Fruit fly (Drosophila melanogaster) whole organism, embryonic: Measurements from ENCODE around the gene CG15772.

ENCODE experiments used
- Bteb2 ChIP-seq: fragments of 200-800 bp; sonication (Bioruptor generic); optimal IDR thresholded peaks from 2 replicates; lab custom pipeline; 2016; ENCODE audit warnings: missing biosample characterization, missing genetic modification characterization
- CG10267 ChIP-seq: fragments of 200-800 bp; sonication (Bioruptor generic); optimal IDR thresholded peaks from 2 replicates; lab custom pipeline; 2018; ENCODE audit warnings: missing biosample characterization, mild to moderate bottlenecking, missing genetic modification characterization, moderate library complexity
- CG10565 ChIP-seq: fragments of 200-800 bp; sonication (Bioruptor generic); optimal IDR thresholded peaks from 3 replicates; lab custom pipeline; 2016; ENCODE audit warnings: missing biosample characterization, mild to moderate bottlenecking, missing genetic modification characterization
- CG12942 ChIP-seq: fragments of 200-800 bp; sonication (Bioruptor generic); optimal IDR thresholded peaks from 3 replicates; lab custom pipeline; 2016; ENCODE audit warnings: missing biosample characterization, missing genetic modification characterization
- CG13123 ChIP-seq: fragments of 200-800 bp; sonication (Bioruptor generic); optimal IDR thresholded peaks from 2 replicates; lab custom pipeline; 2016; ENCODE audit warnings: missing biosample characterization, missing genetic modification characterization
- CG13287 ChIP-seq: fragments of 200-800 bp; sonication (Bioruptor generic); IDR thresholded peaks from 2 replicates; pipeline ENCODE4 v1.3.6; 2022; ENCODE audit warnings: missing biosample characterization, missing genetic modification characterization; ENCODE audit not compliant: partially characterized antibody
- CG13296 ChIP-seq: fragments of 200-800 bp; sonication (Bioruptor generic); optimal IDR thresholded peaks from 3 replicates; lab custom pipeline; 2018; ENCODE audit warnings: missing biosample characterization, mild to moderate bottlenecking, missing genetic modification characterization
- CG14050 ChIP-seq: fragments of 200-800 bp; sonication (Bioruptor generic); IDR thresholded peaks from 3 replicates; pipeline ENCODE4 v1.3.6; 2022; ENCODE audit warnings: missing biosample characterization, missing genetic modification characterization
- CG15011 ChIP-seq: fragments of 200-800 bp; sonication (Bioruptor generic); optimal IDR thresholded peaks from 3 replicates; lab custom pipeline; 2018; ENCODE audit warnings: missing biosample characterization, mild to moderate bottlenecking, missing genetic modification characterization
- CG1529 ChIP-seq: fragments of 200-800 bp; sonication (Bioruptor generic); optimal IDR thresholded peaks from 3 replicates; lab custom pipeline; 2018; ENCODE audit warnings: missing biosample characterization, missing genetic modification characterization
- CG1647 ChIP-seq: fragments of 200-800 bp; sonication (Bioruptor generic); optimal IDR thresholded peaks from 3 replicates; lab custom pipeline; 2016; ENCODE audit warnings: missing biosample characterization, missing genetic modification characterization
- CG2116 ChIP-seq: fragments of 200-800 bp; sonication (Bioruptor generic); optimal IDR thresholded peaks from 3 replicates; lab custom pipeline; 2018; ENCODE audit warnings: missing biosample characterization, mild to moderate bottlenecking, missing genetic modification characterization
- CG31441 ChIP-seq: fragments of 200-800 bp; sonication (Bioruptor generic); IDR thresholded peaks from 2 replicates; pipeline ENCODE4 v1.3.6; 2022; ENCODE audit warnings: missing biosample characterization, missing genetic modification characterization
- CG3838 ChIP-seq: fragments of 200-800 bp; sonication (Bioruptor generic); optimal IDR thresholded peaks from 3 replicates; lab custom pipeline; 2016; ENCODE audit warnings: missing biosample characterization, missing genetic modification characterization
- CG4328 ChIP-seq: fragments of 200-800 bp; sonication (Bioruptor generic); optimal IDR thresholded peaks from 3 replicates; lab custom pipeline; 2017; ENCODE audit warnings: missing biosample characterization, missing genetic modification reagents, missing genetic modification characterization
- CG4424 ChIP-seq: fragments of 200-800 bp; sonication (Bioruptor generic); optimal IDR thresholded peaks from 3 replicates; lab custom pipeline; 2016; ENCODE audit warnings: missing biosample characterization, missing genetic modification characterization
- CG6791 ChIP-seq: fragments of 200-800 bp; sonication (Bioruptor generic); IDR thresholded peaks from 3 replicates; pipeline ENCODE4 v1.3.6; 2022; ENCODE audit warnings: missing biosample characterization, missing genetic modification characterization; ENCODE audit not compliant: partially characterized antibody
- CG7786 ChIP-seq: fragments of 200-800 bp; sonication (Bioruptor generic); optimal IDR thresholded peaks from 2 replicates; lab custom pipeline; 2016; ENCODE audit warnings: missing biosample characterization, missing genetic modification characterization
- CG8359 ChIP-seq: fragments of 200-800 bp; sonication (Bioruptor generic); optimal IDR thresholded peaks from 2 replicates; lab custom pipeline; 2017; ENCODE audit warnings: missing biosample characterization, mild to moderate bottlenecking, missing genetic modification characterization, borderline replicate concordance
- CG9609 ChIP-seq: fragments of 200-800 bp; sonication (Bioruptor generic); optimal IDR thresholded peaks from 3 replicates; lab custom pipeline; 2016; ENCODE audit warnings: missing biosample characterization, missing genetic modification characterization
- CG9797 ChIP-seq: fragments of 200-800 bp; sonication (Bioruptor generic); optimal IDR thresholded peaks from 3 replicates; lab custom pipeline; 2018; ENCODE audit warnings: missing biosample characterization, mild to moderate bottlenecking, missing genetic modification characterization
- CrebB ChIP-seq: fragments of 200-800 bp; sonication (Bioruptor generic); optimal IDR thresholded peaks from 3 replicates; lab custom pipeline; 2018; ENCODE audit warnings: missing biosample characterization, mild to moderate bottlenecking, missing genetic modification characterization
- D19A ChIP-seq: fragments of 200-800 bp; optimal IDR thresholded peaks from 3 replicates; lab custom pipeline; 2019; ENCODE audit warnings: missing biosample characterization, mild to moderate bottlenecking, missing genetic modification characterization, moderate library complexity
- Dbx ChIP-seq: fragments of 200-800 bp; sonication (Bioruptor generic); IDR thresholded peaks from 3 replicates; pipeline ENCODE4 v1.3.6; 2022; ENCODE audit warnings: missing biosample characterization, missing genetic modification characterization
- Deaf1 ChIP-seq: fragments of 200-800 bp; optimal IDR thresholded peaks from 3 replicates; lab custom pipeline; 2019; ENCODE audit warnings: missing biosample characterization, mild to moderate bottlenecking, missing genetic modification characterization, moderate library complexity
- Dip3 ChIP-seq: fragments of 200-800 bp; sonication (Bioruptor generic); optimal IDR thresholded peaks from 3 replicates; lab custom pipeline; 2016; ENCODE audit warnings: missing biosample characterization, missing genetic modification characterization
- Dll ChIP-seq: fragments of 200-800 bp; sonication (Bioruptor generic); IDR thresholded peaks from 4 replicates; pipeline ENCODE4 v1.3.6; 2022; ENCODE audit warnings: missing biosample characterization, missing genetic modification characterization; ENCODE audit not compliant: partially characterized antibody
- Doc2 ChIP-seq: fragments of 200-800 bp; sonication (Bioruptor generic); IDR thresholded peaks from 2 replicates; pipeline ENCODE4 v1.3.6; 2022; ENCODE audit warnings: missing biosample characterization, missing genetic modification characterization
- Ets65A ChIP-seq: fragments of 200-800 bp; sonication (Bioruptor generic); peaks from one replicate; lab custom pipeline; 2016; ENCODE audit warnings: missing biosample characterization, missing genetic modification characterization
- Fer2 ChIP-seq: fragments of 200-800 bp; sonication (Bioruptor generic); optimal IDR thresholded peaks from 2 replicates; lab custom pipeline; 2018; ENCODE audit warnings: missing biosample characterization, mild to moderate bottlenecking, missing genetic modification characterization, moderate library complexity
- Myb ChIP-seq: fragments of 200-800 bp; sonication (Bioruptor generic); optimal IDR thresholded peaks from 2 replicates; lab custom pipeline; 2016; ENCODE audit warnings: missing biosample characterization, missing genetic modification characterization
- NK7.1 ChIP-seq: fragments of 200-800 bp; sonication (Bioruptor generic); optimal IDR thresholded peaks from 3 replicates; lab custom pipeline; 2016; ENCODE audit warnings: missing biosample characterization, missing genetic modification characterization
- Sin3A ChIP-seq: fragments of >200 bp; optimal IDR thresholded peaks from 2 replicates; lab custom pipeline; 2018
- Sry-β ChIP-seq: fragments of 200-800 bp; sonication (Bioruptor generic); optimal IDR thresholded peaks from 2 replicates; lab custom pipeline; 2018; ENCODE audit warnings: missing biosample characterization, mild to moderate bottlenecking, missing genetic modification characterization, moderate library complexity
- abd-A ChIP-seq: fragments of 200-800 bp; sonication (Bioruptor generic); optimal IDR thresholded peaks from 3 replicates; lab custom pipeline; 2019; ENCODE audit warnings: missing biosample characterization, mild to moderate bottlenecking, missing genetic modification characterization, moderate library complexity
- aop ChIP-seq: fragments of 200-800 bp; sonication (Bioruptor generic); IDR thresholded peaks from 2 replicates; pipeline ENCODE4 v1.3.6; 2022; ENCODE audit warnings: missing biosample characterization, missing genetic modification characterization
- btn ChIP-seq: fragments of 200-800 bp; sonication (Bioruptor generic); optimal IDR thresholded peaks from 2 replicates; lab custom pipeline; 2016; ENCODE audit warnings: missing biosample characterization, missing genetic modification characterization
- caup ChIP-seq: fragments of 200-800 bp; sonication (Bioruptor generic); optimal IDR thresholded peaks from 3 replicates; lab custom pipeline; 2017; ENCODE audit warnings: missing biosample characterization, mild to moderate bottlenecking, missing genetic modification characterization, moderate library complexity; ENCODE audit not compliant: severe bottlenecking
- cg ChIP-seq: fragments of 200-800 bp; sonication (Bioruptor generic); optimal IDR thresholded peaks from 3 replicates; lab custom pipeline; 2019; ENCODE audit warnings: missing biosample characterization, mild to moderate bottlenecking, missing genetic modification characterization, moderate library complexity
- croc ChIP-seq: fragments of 200-800 bp; sonication (Bioruptor generic); conservative IDR thresholded peaks from 3 replicates; pipeline ENCODE4 v1.3.6; 2022; ENCODE audit warnings: missing biosample characterization, missing genetic modification characterization
- gfzf ChIP-seq: fragments of 200-800 bp; sonication (Bioruptor generic); optimal IDR thresholded peaks from 2 replicates; lab custom pipeline; 2016; ENCODE audit warnings: missing biosample characterization, mild to moderate bottlenecking, missing genetic modification characterization, moderate library complexity
- hth ChIP-seq: fragments of >200 bp; optimal IDR thresholded peaks from 2 replicates; lab custom pipeline; 2017; ENCODE audit warnings: inconsistent platforms
- insv ChIP-seq, 2 experiments: fragments of 200-800 bp; sonication (Bioruptor generic); optimal IDR thresholded peaks; 3 replicates each; lab custom pipeline; 2016 to 2018; ENCODE audit warnings: missing biosample characterization in 2 of 2, missing genetic modification characterization in 2 of 2
- pita ChIP-seq: fragments of 200-800 bp; sonication (Bioruptor generic); optimal IDR thresholded peaks from 2 replicates; lab custom pipeline; 2017; ENCODE audit warnings: missing biosample characterization, mild to moderate bottlenecking, missing genetic modification characterization
- salm ChIP-seq: fragments of 200-800 bp; sonication (Bioruptor generic); optimal IDR thresholded peaks from 2 replicates; lab custom pipeline; 2018; ENCODE audit warnings: missing biosample characterization, mild to moderate bottlenecking, missing genetic modification characterization
- sc ChIP-seq, 3 experiments: fragments of >200 bp in 2 of 3; fragments of 200-800 bp in 1 of 3; sonication (Bioruptor generic) in 1 of 3; optimal IDR thresholded peaks; 2 replicates in 2 of 3; 3 replicates in 1 of 3; lab custom pipeline; 2017; ENCODE audit warnings: mild to moderate bottlenecking in 1 of 3, missing biosample characterization in 1 of 3, missing genetic modification characterization in 1 of 3, missing genetic modification reagents in 1 of 3
- sd ChIP-seq: fragments of 200-800 bp; sonication (Bioruptor generic); optimal IDR thresholded peaks from 3 replicates; lab custom pipeline; 2018; ENCODE audit warnings: missing biosample characterization, mild to moderate bottlenecking, missing genetic modification characterization, moderate library complexity
- sima ChIP-seq: fragments of 200-800 bp; sonication (Bioruptor generic); optimal IDR thresholded peaks from 2 replicates; lab custom pipeline; 2016; ENCODE audit warnings: missing biosample characterization, missing genetic modification characterization

The CG15772 gene

DNA sequence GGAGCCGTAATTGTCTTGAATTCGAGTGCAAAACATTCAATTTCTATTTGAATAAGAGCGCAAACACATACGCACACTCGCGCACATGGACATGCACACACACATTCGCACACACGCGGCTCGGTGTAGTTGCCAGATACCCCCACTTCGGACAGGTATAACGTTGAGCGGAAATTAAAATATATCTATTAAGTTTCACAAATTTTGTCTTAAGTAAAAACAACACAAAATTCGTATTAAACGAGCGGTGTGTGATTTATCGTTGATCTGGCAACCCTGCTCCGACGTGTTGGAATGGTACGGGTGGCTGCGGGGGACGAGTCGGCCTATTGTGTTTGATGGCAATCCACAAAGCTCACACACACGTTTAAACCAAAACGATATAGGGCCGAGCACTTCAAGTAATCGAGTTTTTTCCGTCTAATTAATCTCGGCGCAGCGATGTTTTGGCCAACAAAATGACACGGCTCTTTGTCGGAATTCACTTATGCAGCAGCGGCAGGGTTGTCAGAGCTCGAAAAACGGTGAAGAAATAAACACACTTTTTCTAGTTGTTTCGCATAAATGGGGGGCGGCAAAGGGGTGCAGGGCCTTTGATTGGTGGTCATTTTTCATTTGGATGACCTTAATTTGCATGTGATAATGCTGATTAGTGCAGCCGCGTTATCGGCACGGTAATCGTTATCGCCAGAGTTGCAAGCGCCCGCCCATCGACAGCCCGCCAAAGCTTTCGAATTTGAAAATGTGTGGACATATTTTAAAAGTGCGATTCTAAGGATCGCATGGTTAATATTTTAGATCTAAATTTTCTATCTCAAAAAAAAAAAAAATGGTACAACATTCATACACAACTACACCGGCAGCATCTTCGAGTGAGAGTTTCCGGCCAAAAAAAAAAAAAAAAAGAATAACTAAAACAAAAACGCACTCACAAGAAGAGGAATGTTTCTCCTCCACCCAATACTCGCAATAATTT is 5.9 kb upstream of the CG15772 start (continued):
- no peak for TF ChIP-seq Sry-β (GFP tag; lab: Kevin White, UChicago)
- TF ChIP-seq CG15011 (GFP tag; lab: Kevin White, UChicago) = peak; percentile 60
- TF ChIP-seq CG1647 (GFP tag; lab: Kevin White, UChicago) = peak; percentile 18
- TF ChIP-seq CG13296 (GFP tag; lab: Kevin White, UChicago) = peak; percentile 74
- TF ChIP-seq CG9609 (GFP tag; lab: Kevin White, UChicago) = peak; percentile 40
- TF ChIP-seq CG12942 (GFP tag; lab: Kevin White, UChicago) = peak; percentile 38
- peak; percentile 43 for TF ChIP-seq Deaf1 (tag; lab: Kevin White, UChicago)
- no peak for TF ChIP-seq sc (optimal IDR thresholded peaks at IDR 0.05; lab: Kevin White, UChicago)
- peak; percentile 18 for TF ChIP-seq sc (GFP tag; optimal IDR thresholded peaks at IDR 0.05; lab: Kevin White, UChicago)
- peak; percentile 64 for TF ChIP-seq sd
- peak; percentile 44 for TF ChIP-seq Myb (GFP tag; lab: Kevin White, UChicago)
- TF ChIP-seq CG8359 = no peak
- peak; percentile 75 for TF ChIP-seq CG4328 (GFP tag; lab: Kevin White, UChicago)
- TF ChIP-seq CG6791 (GFP tag; lab: Robert Waterston, UW) = peak; percentile 51; the same call in 1 of the 3 replicates
- no peak for TF ChIP-seq hth
- TF ChIP-seq D19A (tag; lab: Kevin White, UChicago) = peak; percentile 53
- no peak for TF ChIP-seq CG9797 (GFP tag; lab: Kevin White, UChicago)
- TF ChIP-seq sima (GFP tag; lab: Kevin White, UChicago) = no peak
- peak; percentile 6 for TF ChIP-seq Sin3A
- no peak for TF ChIP-seq NK7.1 (GFP tag; lab: Kevin White, UChicago)
- no peak for TF ChIP-seq gfzf
- TF ChIP-seq Dbx = peak; percentile 59; the same call in 1 of the 3 replicates
- TF ChIP-seq cg (GFP tag; lab: Kevin White, UChicago) = peak; percentile 83
- peak; percentile 43 for TF ChIP-seq salm (tag; lab: Kevin White, UChicago)
- TF ChIP-seq caup (GFP tag; lab: Kevin White, UChicago) = peak; percentile 71
- peak; percentile 4 for TF ChIP-seq CG3838 (GFP tag; lab: Kevin White, UChicago)
- no peak for TF ChIP-seq insv (GFP tag; optimal IDR thresholded peaks at IDR 0.05; lab: Kevin White, UChicago)
- peak; percentile 60; the same call in 1 of the 2 replicates for TF ChIP-seq CG31441 (GFP tag; lab: Robert Waterston, UW)
- TF ChIP-seq btn (GFP tag; lab: Kevin White, UChicago) = no peak
- TF ChIP-seq CG1529 (GFP tag; lab: Kevin White, UChicago) = peak; percentile 57
- peak; percentile 68 for TF ChIP-seq Fer2 (tag; lab: Kevin White, UChicago)
- peak; percentile 23 for TF ChIP-seq CG10267
- peak; percentile 80 for TF ChIP-seq Dip3
- no peak; the same call in 2 of the 4 replicates for TF ChIP-seq Dll (GFP tag; lab: Robert Waterston, UW)
- peak; percentile 77 for TF ChIP-seq CG14050
- TF ChIP-seq CG10565 (GFP tag; lab: Kevin White, UChicago) = no peak
- TF ChIP-seq abd-A (tag; lab: Kevin White, UChicago) = peak; percentile 53
- TF ChIP-seq CrebB (tag; lab: Kevin White, UChicago) = peak; percentile 51
- peak; percentile 55 for TF ChIP-seq Bteb2
- peak; percentile 51; the same call in 2 of the 3 replicates for TF ChIP-seq croc (GFP tag; lab: Robert Waterston, UW)
- TF ChIP-seq CG4424 = peak; percentile 57
- no peak for TF ChIP-seq CG13287 (GFP tag; lab: Robert Waterston, UW)
- peak; percentile 90 for TF ChIP-seq Ets65A
- no peak for TF ChIP-seq pita (GFP tag; lab: Kevin White, UChicago)
- TF ChIP-seq CG13123 (GFP tag; lab: Kevin White, UChicago) = no peak
- TF ChIP-seq Doc2 = no peak
- TF ChIP-seq CG7786 = peak; percentile 70
- peak; percentile 98 for TF ChIP-seq CG2116 (GFP tag; lab: Kevin White, UChicago)
- TF ChIP-seq aop = 0 out of 2 replicates have a peak, but pooled peaks have one; percentile 43
